Fruit fly (Drosophila melanogaster) whole organism, prepupa: ENCODE results near the gene PAN3.

Experiments
- Eip93F ChIP-seq: fragments of 200-800 bp; sonication (Bioruptor generic); optimal IDR thresholded peaks from 2 replicates; lab custom pipeline; 2016; ENCODE audit warnings: missing biosample characterization, mild to moderate bottlenecking, missing genetic modification characterization
- achi ChIP-seq: fragments of 200-800 bp; sonication (Bioruptor generic); optimal IDR thresholded peaks from 3 replicates; lab custom pipeline; 2016; ENCODE audit warnings: missing biosample characterization, missing genetic modification characterization

dm6 chr3L:3105531-3105930 lies 34.6 kb downstream of the PAN3 start:
- TF ChIP-seq Eip93F (GFP tag; lab: Kevin White, UChicago) = no peak
- no peak for TF ChIP-seq achi (GFP tag; lab: Kevin White, UChicago)
